Worm (Caenorhabditis elegans): ENCODE measurements around the gene ins-17.
A peak's percentile ranks its signal among the peaks of the same experiment; 100 is the strongest.

The ins-17 gene

DNA sequence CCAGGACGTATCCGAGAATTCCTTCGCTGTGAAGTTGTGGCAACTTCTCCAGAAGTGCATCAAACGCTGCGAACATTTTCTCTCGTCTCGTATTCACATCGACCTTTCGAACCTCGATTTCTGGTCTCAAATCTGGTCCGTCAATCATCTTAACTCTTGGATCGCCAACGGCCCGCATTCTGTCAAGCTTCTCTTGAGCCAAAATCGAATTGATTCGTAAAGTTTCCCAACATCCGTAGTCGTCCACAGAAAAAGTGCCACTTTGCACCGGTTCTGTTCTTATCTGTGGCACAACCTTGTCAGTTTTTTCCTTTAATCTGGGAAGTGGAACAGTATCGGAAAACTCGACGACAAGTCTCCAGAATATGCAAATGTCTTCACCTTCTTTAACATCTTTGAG, 42.1 kb downstream of the ins-17 start:
- TF ChIP-seq xbp-1 (tag; optimal IDR thresholded peaks at IDR 0.05) (no peak), efl-1 (optimal IDR thresholded peaks at IDR 0.05) (no peak), efl-1 (GFP tag; optimal IDR thresholded peaks at IDR 0.05 in 1 of 2) (peak in 1 of 2 experiments; percentile 59)

ce11 chrIII:4434294-4434781, 43.0 kb downstream of the ins-17 start, which contains the start of gene C28A5.1:
Gene C28A5.1, minus strand, starts transcription at chrIII:4434344.
- TF ChIP-seq fkh-10 (GFP tag; optimal IDR thresholded peaks at IDR 0.05) (no peak), lin-39 (tag; optimal IDR thresholded peaks at IDR 0.05) (no peak), unc-62 (GFP tag; optimal IDR thresholded peaks at IDR 0.05) (no peak), sox-4 (tag; optimal IDR thresholded peaks at IDR 0.05) (no peak), nhr-71 (tag; optimal IDR thresholded peaks at IDR 0.05) (no peak), mab-9 (GFP tag; IDR thresholded peaks at IDR 0.05) (no peak), fos-1 (tag; optimal IDR thresholded peaks at IDR 0.05) (no peak), ceh-63 (GFP tag; optimal IDR thresholded peaks at IDR 0.05) (peak; percentile 27), hlh-4 (tag; optimal IDR thresholded peaks at IDR 0.05) (no peak)

ce11 chrIII:4429402-4429801, 48.0 kb downstream of the ins-17 start, which contains the start of gene C28A5.6:
Gene C28A5.6, minus strand, starts transcription at chrIII:4429502.
- TF ChIP-seq nhr-76 (tag; optimal IDR thresholded peaks at IDR 0.05) = no peak
- no peak for TF ChIP-seq nhr-47 (tag; optimal IDR thresholded peaks at IDR 0.05)
- no peak for TF ChIP-seq unc-98 (GFP tag; IDR thresholded peaks at IDR 0.05)
- no peak for TF ChIP-seq C16A3.4 (tag; optimal IDR thresholded peaks at IDR 0.05)
- no peak for TF ChIP-seq hlh-4 (tag; optimal IDR thresholded peaks at IDR 0.05)
- no peak for TF ChIP-seq fkh-8 (tag; optimal IDR thresholded peaks at IDR 0.05)
- TF ChIP-seq lin-15B (tag; optimal IDR thresholded peaks at IDR 0.05) = no peak
- no peak for TF ChIP-seq egl-13 (tag; optimal IDR thresholded peaks at IDR 0.05)
- no peak for TF ChIP-seq nhr-237 (tag; optimal IDR thresholded peaks at IDR 0.05)
- TF ChIP-seq unc-62 (GFP tag; optimal IDR thresholded peaks at IDR 0.05) = no peak
- TF ChIP-seq irx-1 (tag; optimal IDR thresholded peaks at IDR 0.05) = no peak
- TF ChIP-seq mef-2 (tag; optimal IDR thresholded peaks at IDR 0.05) = no peak
- TF ChIP-seq sup-37 (GFP tag; optimal IDR thresholded peaks at IDR 0.05) = no peak
- TF ChIP-seq efl-3 (GFP tag; optimal IDR thresholded peaks at IDR 0.05) = no peak

ce11 chrIII:4428797-4429196, 48.6 kb downstream of the ins-17 start:
- TF ChIP-seq egl-13 (tag; optimal IDR thresholded peaks at IDR 0.05) (no peak), dpl-1 (GFP tag; optimal IDR thresholded peaks at IDR 0.05) (no peak), snpc-4 (tag; optimal IDR thresholded peaks at IDR 0.05) (peak; percentile 22), rnt-1 (tag; optimal IDR thresholded peaks at IDR 0.05) (peak; percentile 28), ceh-63 (GFP tag; optimal IDR thresholded peaks at IDR 0.05) (no peak), sptf-1 (tag; optimal IDR thresholded peaks at IDR 0.05) (no peak), hlh-17 (GFP tag; optimal IDR thresholded peaks at IDR 0.05; ENCODE audit: borderline replicate concordance) (no peak), nhr-12 (tag; optimal IDR thresholded peaks at IDR 0.05) (no peak), lin-14 (GFP tag; optimal IDR thresholded peaks at IDR 0.05) (no peak), pag-3 (tag; optimal IDR thresholded peaks at IDR 0.05; ENCODE audit: borderline replicate concordance, insufficient read depth) (no peak), isw-1 (GFP tag; IDR thresholded peaks at IDR 0.05) (no peak), lin-35 (GFP tag; optimal IDR thresholded peaks at IDR 0.05) (peak in 1 of 2 experiments; percentile 13), efl-1 (optimal IDR thresholded peaks at IDR 0.05) (peak in 1 of 2 experiments; percentile 10), efl-1 (GFP tag; optimal IDR thresholded peaks at IDR 0.05 in 1 of 2) (peak in 1 of 2 experiments; percentile 63)

Data from whole organism, L1 larva.